Fruit fly (Drosophila melanogaster): ENCODE measurements around the gene CG32086.
A peak's percentile ranks its signal among the peaks of the same experiment; 100 is the strongest.

CG32086 gene

DNA sequence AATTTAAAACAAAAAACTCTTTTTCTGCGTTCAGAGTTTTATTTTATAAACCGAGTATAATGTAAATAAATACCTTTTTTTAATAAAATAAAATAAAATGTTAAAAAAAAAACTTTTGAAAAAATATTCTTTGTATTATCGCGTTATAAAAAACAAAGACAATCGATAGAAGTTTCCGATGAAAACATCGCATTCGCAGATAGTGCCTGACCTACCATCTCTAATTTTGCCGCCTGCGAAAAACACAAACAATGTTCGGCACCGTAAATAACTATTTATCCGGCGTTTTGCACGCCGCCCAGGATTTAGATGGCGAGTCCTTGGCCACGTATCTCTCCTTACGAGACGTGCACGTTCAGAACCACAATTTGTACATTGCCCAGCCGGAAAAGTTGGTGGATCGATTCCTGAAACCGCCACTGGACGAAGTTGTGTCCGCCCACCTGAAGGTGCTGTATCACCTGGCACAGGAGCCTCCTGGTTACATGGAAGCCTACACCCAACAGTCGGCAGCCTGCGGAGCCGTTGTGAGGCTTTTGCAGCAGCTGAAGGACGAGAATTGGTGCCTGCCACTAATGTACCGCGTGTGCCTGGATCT lies 42.5 kb upstream of the CG32086 start, which contains the start of gene PCID2 (continued):
- TF ChIP-seq ap (GFP tag; IDR thresholded peaks at IDR 0.05) = no peak
- peak; percentile 69 for TF ChIP-seq hb (GFP tag; IDR thresholded peaks at IDR 0.05; ENCODE audit: partially characterized antibody)
- TF ChIP-seq CG6791 (GFP tag; IDR thresholded peaks at IDR 0.05; ENCODE audit: partially characterized antibody) = peak; percentile 77
- TF ChIP-seq gce (GFP tag; IDR thresholded peaks at IDR 0.05) = no peak
- no peak for TF ChIP-seq h (optimal IDR thresholded peaks at IDR 0.05)

DNA sequence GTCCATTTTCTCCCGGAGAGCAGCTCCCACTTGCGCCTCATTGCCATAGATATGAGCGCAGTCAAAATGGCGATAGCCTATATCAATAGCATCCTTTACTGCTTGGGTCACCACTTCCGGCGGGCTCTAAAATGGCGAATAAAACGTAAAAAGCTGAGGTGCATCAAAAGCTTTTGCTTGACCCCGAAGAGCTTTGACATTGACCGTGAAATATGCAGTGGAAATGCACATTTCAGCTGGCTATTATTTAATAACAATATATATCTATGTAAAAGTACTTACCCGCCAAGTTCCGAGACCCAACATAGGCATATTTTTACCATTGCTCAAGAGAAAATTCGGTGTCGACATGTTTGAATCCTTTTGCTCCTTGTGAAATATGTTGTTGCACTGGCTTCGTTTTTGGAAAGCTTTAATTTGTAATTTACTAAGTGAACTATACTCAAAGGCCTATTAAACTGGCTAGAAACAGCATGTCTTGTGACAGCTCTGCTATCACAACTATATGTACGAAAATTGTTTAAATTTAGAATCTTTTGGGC lies 41.8 kb upstream of the CG32086 start, which contains the start of gene CG6083:
TSS of gene CG6083 (minus strand) at position 492 of the 542 bp plus-strand sequence.
- TF ChIP-seq H15 (GFP tag; IDR thresholded peaks at IDR 0.05) (no peak), Hr78 (GFP tag; optimal IDR thresholded peaks at IDR 0.05) (peak in 1 of 2 experiments; percentile 95), phol (tag; optimal IDR thresholded peaks at IDR 0.05) (peak; percentile 8), Mes4 (GFP tag; optimal IDR thresholded peaks at IDR 0.05) (no peak)

DNA sequence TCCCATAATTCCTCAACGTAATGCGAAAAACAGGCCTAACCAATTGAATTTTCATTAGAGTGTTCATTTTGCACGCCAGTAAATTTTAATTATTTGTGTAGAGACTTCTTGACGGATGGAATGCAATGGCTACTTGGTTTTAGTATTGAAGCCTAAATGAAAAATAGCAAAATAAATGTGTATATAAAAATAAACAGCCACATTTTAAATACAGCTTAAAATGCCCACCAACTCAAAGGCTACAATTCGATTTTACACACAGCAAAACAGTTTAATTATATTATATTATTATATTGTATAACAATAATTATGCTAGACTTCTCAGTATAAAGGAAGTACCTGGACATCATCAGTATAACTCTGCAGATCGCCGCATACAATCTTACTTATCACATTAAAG lies 40.4 kb upstream of the CG32086 start, which contains the start of gene Akr1B:
TSS of gene Akr1B (minus strand) at position 101 of the 400 bp plus-strand sequence.
- no peak for TF ChIP-seq dimm (GFP tag; IDR thresholded peaks at IDR 0.05)
- no peak for TF ChIP-seq Mes4 (GFP tag; optimal IDR thresholded peaks at IDR 0.05)
- no peak for TF ChIP-seq Abd-B (GFP tag; optimal IDR thresholded peaks at IDR 0.05)
- TF ChIP-seq CrebB (tag; optimal IDR thresholded peaks at IDR 0.05) = no peak
- no peak for TF ChIP-seq Trl (optimal IDR thresholded peaks at IDR 0.05)
- TF ChIP-seq Trl (GFP tag; optimal IDR thresholded peaks at IDR 0.05) = no peak
- TF ChIP-seq Hsf (GFP tag; optimal IDR thresholded peaks at IDR 0.05) = no peak
- no peak for TF ChIP-seq chinmo (GFP tag; IDR thresholded peaks at IDR 0.05; ENCODE audit: partially characterized antibody)
- no peak for TF ChIP-seq unc-4 (GFP tag; IDR thresholded peaks at IDR 0.05; ENCODE audit: partially characterized antibody)
- no peak for TF ChIP-seq CkIIα-i1 (GFP tag; IDR thresholded peaks at IDR 0.05)
- TF ChIP-seq CG5180 (GFP tag; optimal IDR thresholded peaks at IDR 0.05) = no peak
- TF ChIP-seq lmd (GFP tag; IDR thresholded peaks at IDR 0.05) = no peak
- no peak for TF ChIP-seq h (optimal IDR thresholded peaks at IDR 0.05)
- no peak for TF ChIP-seq YL-1 (GFP tag; optimal IDR thresholded peaks at IDR 0.05)
- no peak for TF ChIP-seq Gsc (GFP tag; IDR thresholded peaks at IDR 0.05)
- no peak for TF ChIP-seq CG1792 (GFP tag; optimal IDR thresholded peaks at IDR 0.05)
- TF ChIP-seq CG15601 (tag; optimal IDR thresholded peaks at IDR 0.05) = no peak
- no peak for TF ChIP-seq lab (GFP tag; optimal IDR thresholded peaks at IDR 0.05)

DNA sequence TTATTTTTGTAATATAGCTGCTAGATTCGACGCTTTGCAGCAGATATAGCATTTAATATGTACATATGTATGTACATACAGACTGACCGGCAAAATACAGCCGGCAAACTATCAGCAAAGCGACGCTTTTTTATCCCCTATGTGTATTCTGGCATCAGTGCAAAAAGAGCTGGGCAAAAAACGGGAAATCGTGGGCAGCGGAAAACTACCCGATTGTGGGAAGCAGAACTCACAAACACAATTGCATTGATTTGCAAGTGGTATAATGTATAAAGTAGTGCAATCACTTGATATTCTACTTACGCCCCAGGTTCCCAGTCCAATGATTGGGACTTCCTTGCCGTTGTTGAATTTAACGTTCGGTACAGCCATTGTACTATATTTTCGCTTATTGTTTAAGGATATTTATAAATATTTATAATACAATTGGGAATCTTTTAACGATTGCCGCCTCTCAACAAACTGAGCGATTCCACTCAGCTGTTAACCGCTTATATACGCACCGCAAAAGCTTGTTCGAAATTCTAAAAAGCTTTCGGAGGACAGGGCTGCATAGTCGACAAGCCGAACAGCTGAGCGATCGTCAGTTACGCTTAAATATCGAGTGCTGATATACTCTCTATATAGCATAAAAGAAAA lies 39.5 kb upstream of the CG32086 start:
- TF ChIP-seq CG7987 (GFP tag; optimal IDR thresholded peaks at IDR 0.05) (peak; percentile 37), BEAF-32 (GFP tag; optimal IDR thresholded peaks at IDR 0.05) (peak; percentile 17), CG14441 (GFP tag; IDR thresholded peaks at IDR 0.05) (0 out of 2 replicates have a peak, but pooled peaks have one; percentile 5), Fer1 (GFP tag; optimal IDR thresholded peaks at IDR 0.05) (peak; percentile 20), Atf3 (GFP tag; optimal IDR thresholded peaks at IDR 0.05) (no peak), CG2199 (GFP tag; IDR thresholded peaks at IDR 0.05) (peak; percentile 91), Drgx (GFP tag; IDR thresholded peaks at IDR 0.05) (0 out of 2 replicates have a peak, but pooled peaks have one; percentile 23), Med (GFP tag) (peak; percentile 27), unc-4 (GFP tag; IDR thresholded peaks at IDR 0.05; ENCODE audit: partially characterized antibody) (peak; percentile 21; the same call in 1 of the 2 replicates), lbe (GFP tag; optimal IDR thresholded peaks at IDR 0.05) (peak; percentile 60), CG13296 (GFP tag; optimal IDR thresholded peaks at IDR 0.05) (peak; percentile 5), Max (GFP tag; optimal IDR thresholded peaks at IDR 0.05) (no peak), MBD-R2 (GFP tag; IDR thresholded peaks at IDR 0.05) (peak; percentile 17; the same call in 1 of the 2 replicates), CG7928 (GFP tag; optimal IDR thresholded peaks at IDR 0.05) (peak; percentile 94), Trl (optimal IDR thresholded peaks at IDR 0.05) (no peak), Trl (GFP tag; optimal IDR thresholded peaks at IDR 0.05) (no peak), bigmax (GFP tag; optimal IDR thresholded peaks at IDR 0.05) (no peak), CoRest (tag; optimal IDR thresholded peaks at IDR 0.05) (no peak), HmgZ (tag; optimal IDR thresholded peaks at IDR 0.05) (peak; percentile 20), MESR4 (GFP tag; optimal IDR thresholded peaks at IDR 0.05) (no peak), Dp (GFP tag; optimal IDR thresholded peaks at IDR 0.05) (peak; percentile 18)
